Worm (Caenorhabditis elegans) whole organism, early embryonic: Measurements from ENCODE around the gene T20D3.6.

Experiments used
- B0310.2 ChIP-seq: sonication (generic microtip); optimal IDR thresholded peaks from 2 replicates; lab custom pipeline; 2016; ENCODE audit warnings: mild to moderate bottlenecking, missing genetic modification characterization, missing compliant biosample characterization
- ama-1 ChIP-seq: fragments of 150-350 bp; optimal IDR thresholded peaks from 2 replicates; lab custom pipeline; 2014
- ceh-36 ChIP-seq: sonication (generic microtip); optimal IDR thresholded peaks from 2 replicates; lab custom pipeline; 2016; ENCODE audit warnings: missing genetic modification characterization, inconsistent platforms, missing compliant biosample characterization
- ets-7 ChIP-seq: sonication (generic microtip); optimal IDR thresholded peaks from 2 replicates; lab custom pipeline; 2016; ENCODE audit warnings: missing genotype, missing genetic modification characterization, missing compliant biosample characterization
- flt-1 ChIP-seq: fragments of 200-800 bp; sonication (Bioruptor generic); IDR thresholded peaks from 2 replicates; pipeline ENCODE4 v1.3.6; 2022; ENCODE audit warnings: missing genetic modification characterization, missing compliant biosample characterization
- hmg-4 ChIP-seq: fragments of 200-800 bp; sonication (Bioruptor generic); optimal IDR thresholded peaks from 2 replicates; lab custom pipeline; 2018; ENCODE audit warnings: mild to moderate bottlenecking, missing genetic modification characterization, missing compliant biosample characterization
- tbx-37 ChIP-seq: fragments of 200-800 bp; sonication (Bioruptor generic); conservative IDR thresholded peaks from 2 replicates; pipeline ENCODE4 v1.3.6; 2022; ENCODE audit warnings: missing genetic modification reagents, missing genetic modification characterization, missing compliant biosample characterization
- tra-4 ChIP-seq: sonication (generic microtip); optimal IDR thresholded peaks from 2 replicates; lab custom pipeline; 2017; ENCODE audit warnings: missing genetic modification characterization, missing compliant biosample characterization

DNA sequence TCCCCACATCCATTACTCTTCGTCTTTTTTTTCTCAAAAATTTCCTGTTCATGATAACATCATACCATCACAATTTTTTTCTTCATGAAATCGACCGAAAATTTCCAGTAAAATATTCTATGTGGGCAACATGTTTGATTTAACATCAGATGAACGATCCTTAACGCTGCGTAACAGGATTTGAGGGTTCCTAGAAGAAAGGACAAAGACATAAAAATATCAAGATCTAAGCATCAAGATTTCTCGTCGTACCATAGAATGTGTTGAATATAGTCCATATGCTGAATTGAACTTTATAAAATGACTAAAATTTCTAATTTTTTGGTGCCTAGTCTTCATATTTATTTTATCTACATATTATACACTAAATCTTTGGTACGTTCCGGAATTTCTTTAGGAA is 39.0 kb downstream of the T20D3.6 start, which contains the start of gene F49C12.3:
- TF ChIP-seq ama-1 (lab: Kevin White, UChicago) (no peak), tra-4 (no peak), tbx-37 (GFP tag; lab: Robert Waterston, UW) (no peak), flt-1 (GFP tag; lab: Robert Waterston, UW) (no peak), ets-7 (no peak), ceh-36 (tag; lab: Kevin White, UChicago) (no peak), B0310.2 (tag; lab: Kevin White, UChicago) (no peak), hmg-4 (GFP tag; lab: Kevin White, UChicago) (no peak)
